Fruit fly (Drosophila melanogaster) whole organism: Measurements from ENCODE around the gene Vm26Aa.

Experiments used
- Dll ChIP-seq: fragments of >200 bp; optimal IDR thresholded peaks from 2 replicates; lab custom pipeline; 2017
- pan ChIP-seq: fragments of >200 bp; optimal IDR thresholded peaks from 2 replicates; lab custom pipeline; 2017
- usp ChIP-seq: fragments of >200 bp; optimal IDR thresholded peaks from 2 replicates; lab custom pipeline; 2017; ENCODE audit warnings: missing biosample characterization, missing genetic modification characterization, mixed read lengths

DNA sequence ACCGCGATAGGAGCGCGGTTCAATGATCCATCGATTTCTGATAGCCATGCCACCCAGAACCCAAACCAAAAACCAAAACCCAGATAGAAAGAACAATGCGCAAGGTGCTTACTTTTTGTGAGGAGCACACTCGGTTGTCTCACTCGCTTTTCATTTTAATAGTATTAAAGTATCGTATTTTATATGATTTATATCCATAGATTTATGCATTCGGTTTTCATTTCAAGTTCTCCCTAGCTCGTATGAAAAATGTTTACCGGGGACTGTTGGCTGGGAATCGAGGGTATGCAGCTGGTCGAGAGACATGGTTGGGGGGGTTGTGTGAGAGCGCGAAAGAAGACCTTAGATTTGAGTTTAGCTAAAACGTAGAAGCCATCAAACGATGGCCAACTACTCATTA, 11.9 kb upstream of the Vm26Aa start:
- TF ChIP-seq Dll (lab: Kevin White, UChicago) (no peak), usp (no peak), pan (lab: Kevin White, UChicago) (peak; percentile 51)
